Fruit fly (Drosophila melanogaster): ENCODE results near the gene CG5860.
A peak's percentile ranks its signal among the peaks of the same experiment; 100 is the strongest.

The CG5860 gene

DNA sequence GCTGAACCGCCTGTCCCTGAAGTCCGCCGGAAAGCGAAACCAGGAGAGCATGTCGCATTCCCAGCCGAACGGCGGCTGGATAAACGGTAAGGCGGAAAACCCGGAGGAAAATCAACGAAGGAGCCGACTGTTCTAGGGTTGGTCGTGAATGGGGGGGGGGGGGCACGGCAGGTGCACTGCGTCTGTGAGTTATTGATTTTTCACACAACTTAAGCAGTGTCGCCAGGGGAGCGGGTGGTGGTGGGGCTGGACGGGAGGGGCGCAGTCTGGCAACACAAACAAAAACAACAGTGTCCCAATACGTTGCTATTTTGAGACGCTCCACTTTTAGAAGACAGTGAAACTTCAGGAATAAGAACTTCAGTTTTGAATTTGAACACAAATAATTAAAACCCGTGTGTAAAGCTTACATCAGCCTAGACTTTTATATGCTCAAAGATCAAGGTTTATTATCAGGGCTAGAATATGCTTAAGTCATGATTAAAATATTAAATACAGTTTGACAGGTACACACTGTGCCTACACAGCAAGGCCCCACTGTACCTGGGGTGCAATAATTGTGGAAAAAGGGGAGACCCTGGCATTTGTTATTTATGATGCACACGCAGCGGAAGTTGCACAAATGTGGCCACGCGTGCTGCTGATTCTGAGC lies 23.1 kb upstream of the CG5860 start (continued):
- TF ChIP-seq HLH4C (GFP tag; IDR thresholded peaks at IDR 0.05; ENCODE audit: partially characterized antibody) (no peak), Med (GFP tag) (peak; percentile 90), wdn (GFP tag; IDR thresholded peaks at IDR 0.05) (peak; percentile 27; the same call in 1 of the 2 replicates), Opbp (GFP tag; IDR thresholded peaks at IDR 0.05; ENCODE audit: partially characterized antibody) (no peak), Jarid2 (GFP tag; optimal IDR thresholded peaks at IDR 0.05) (no peak), nerfin-1 (tag; optimal IDR thresholded peaks at IDR 0.05) (peak; percentile 57), sisA (GFP tag; IDR thresholded peaks at IDR 0.05) (peak; percentile 77), Fer1 (GFP tag; optimal IDR thresholded peaks at IDR 0.05) (peak; percentile 72), CG11695 (GFP tag; IDR thresholded peaks at IDR 0.05) (peak; percentile 61; the same call in 1 of the 3 replicates), CG11398 (GFP tag; optimal IDR thresholded peaks at IDR 0.05) (no peak), row (GFP tag; IDR thresholded peaks at IDR 0.05) (peak; percentile 92), Awh (GFP tag; IDR thresholded peaks at IDR 0.05) (peak; percentile 66), kni (GFP tag; optimal IDR thresholded peaks at IDR 0.05) (peak; percentile 11), CG1603 (tag; optimal IDR thresholded peaks at IDR 0.05) (peak; percentile 81), HHEX (GFP tag; optimal IDR thresholded peaks at IDR 0.05) (peak; percentile 62), grn (GFP tag; optimal IDR thresholded peaks at IDR 0.05) (no peak), CG31388 (GFP tag; optimal IDR thresholded peaks at IDR 0.05) (no peak), wor (GFP tag; IDR thresholded peaks at IDR 0.05) (peak; percentile 54), gt (GFP tag; IDR thresholded peaks at IDR 0.05) (peak; percentile 70), ac (GFP tag; optimal IDR thresholded peaks at IDR 0.05) (peak; percentile 22), CG2116 (GFP tag; optimal IDR thresholded peaks at IDR 0.05) (no peak), Ptx1 (GFP tag; IDR thresholded peaks at IDR 0.05) (peak; percentile 77), Scr (GFP tag; IDR thresholded peaks at IDR 0.05; ENCODE audit: partially characterized antibody) (no peak), NK7.1 (GFP tag; optimal IDR thresholded peaks at IDR 0.05) (no peak), sr (GFP tag; IDR thresholded peaks at IDR 0.05) (0 out of 3 replicates have a peak, but pooled peaks have one; percentile 18), stwl (tag; optimal IDR thresholded peaks at IDR 0.05) (no peak), PHDP (tag; optimal IDR thresholded peaks at IDR 0.05) (peak; percentile 71), phol (tag; optimal IDR thresholded peaks at IDR 0.05) (peak; percentile 84), wek (GFP tag; optimal IDR thresholded peaks at IDR 0.05) (peak; percentile 45), pnt (GFP tag; optimal IDR thresholded peaks at IDR 0.05) (peak; percentile 32), dmrt11E (tag; optimal IDR thresholded peaks at IDR 0.05) (peak; percentile 67), Tbp (GFP tag; optimal IDR thresholded peaks at IDR 0.05) (no peak), schlank (tag; optimal IDR thresholded peaks at IDR 0.05) (no peak), Xbp1 (GFP tag; optimal IDR thresholded peaks at IDR 0.05) (peak; percentile 71), CoRest (tag; optimal IDR thresholded peaks at IDR 0.05) (peak; percentile 72), Hsf (GFP tag; optimal IDR thresholded peaks at IDR 0.05) (peak; percentile 54), ham (GFP tag; IDR thresholded peaks at IDR 0.05) (no peak), slbo (GFP tag; IDR thresholded peaks at IDR 0.05) (peak; percentile 59), zfh2 (GFP tag; optimal IDR thresholded peaks at IDR 0.05) (peak; percentile 12), hkb (optimal IDR thresholded peaks at IDR 0.05) (no peak), hkb (GFP tag; IDR thresholded peaks at IDR 0.05) (peak; percentile 86), dysf (GFP tag; IDR thresholded peaks at IDR 0.05) (peak; percentile 65), prd (optimal IDR thresholded peaks at IDR 0.05) (no peak), prd (GFP tag; IDR thresholded peaks at IDR 0.05) (peak; percentile 88), CG15269 (tag; optimal IDR thresholded peaks at IDR 0.05) (peak; percentile 64), CG14667 (GFP tag; IDR thresholded peaks at IDR 0.05) (peak; percentile 72), her (GFP tag; optimal IDR thresholded peaks at IDR 0.05) (no peak), YL-1 (GFP tag; optimal IDR thresholded peaks at IDR 0.05) (peak; percentile 32), rib (GFP tag; IDR thresholded peaks at IDR 0.05) (no peak), CG6175 (GFP tag; IDR thresholded peaks at IDR 0.05) (no peak), ERR (GFP tag; optimal IDR thresholded peaks at IDR 0.05) (no peak)

All from whole organism, embryonic.